Worm (Caenorhabditis elegans) whole organism, mixed stage, embryonic: ENCODE data around the gene F57F4.2.

ENCODE experiments used
- M03D4.4 ChIP-seq: sonication (generic microtip); optimal IDR thresholded peaks from 2 replicates; lab custom pipeline; 2017; ENCODE audit warnings: mild to moderate bottlenecking, missing genetic modification characterization, missing compliant biosample characterization
- bed-3 ChIP-seq: fragments of 200-800 bp; sonication (Bioruptor generic); optimal IDR thresholded peaks from 3 replicates; lab custom pipeline; 2018; ENCODE audit warnings: mild to moderate bottlenecking, missing genetic modification characterization, moderate library complexity, missing compliant biosample characterization
- blmp-1 ChIP-seq: fragments of 150-350 bp; optimal IDR thresholded peaks from 2 replicates; lab custom pipeline; 2014; ENCODE audit warnings: missing biosample characterization, missing genetic modification characterization
- ceh-39 ChIP-seq: fragments of 150-350 bp; optimal IDR thresholded peaks from 2 replicates; lab custom pipeline; 2014; ENCODE audit warnings: missing biosample characterization, missing genetic modification characterization
- ceh-43 ChIP-seq: fragments of 200-800 bp; sonication (Bioruptor generic); optimal IDR thresholded peaks from 2 replicates; lab custom pipeline; 2018; ENCODE audit warnings: mild to moderate bottlenecking, missing genetic modification characterization, moderate library complexity, missing compliant biosample characterization
- ces-1 ChIP-seq: fragments of 150-350 bp; optimal IDR thresholded peaks from 2 replicates; lab custom pipeline; 2014; ENCODE audit warnings: missing biosample characterization, missing genetic modification reagents, missing genetic modification characterization
- cnd-1 ChIP-seq: fragments of 200-800 bp; sonication (Bioruptor generic); optimal IDR thresholded peaks from 2 replicates; lab custom pipeline; 2018; ENCODE audit warnings: mild to moderate bottlenecking, missing genetic modification characterization, missing compliant biosample characterization
- drap-1 ChIP-seq: fragments of 200-800 bp; sonication (Bioruptor generic); optimal IDR thresholded peaks from 3 replicates; lab custom pipeline; 2018; ENCODE audit warnings: mild to moderate bottlenecking, missing genetic modification characterization, missing compliant biosample characterization
- elt-3 ChIP-seq: fragments of 150-350 bp; optimal IDR thresholded peaks from 2 replicates; lab custom pipeline; 2014; ENCODE audit warnings: missing biosample characterization, missing genetic modification characterization
- ham-2 ChIP-seq: fragments of 200-800 bp; sonication (Bioruptor generic); optimal IDR thresholded peaks from 2 replicates; lab custom pipeline; 2018; ENCODE audit warnings: mild to moderate bottlenecking, missing genetic modification characterization, missing compliant biosample characterization
- hlh-1 ChIP-seq: fragments of 150-350 bp; optimal IDR thresholded peaks from 2 replicates; lab custom pipeline; 2014; ENCODE audit warnings: missing biosample characterization, missing genetic modification reagents, missing genetic modification characterization
- lin-13 ChIP-seq: fragments of 150-350 bp; optimal IDR thresholded peaks from 2 replicates; lab custom pipeline; 2014; ENCODE audit warnings: missing biosample characterization, missing genetic modification characterization
- lin-32 ChIP-seq: fragments of 200-800 bp; sonication (Bioruptor generic); optimal IDR thresholded peaks from 2 replicates; lab custom pipeline; 2018; ENCODE audit warnings: mild to moderate bottlenecking, missing genetic modification characterization, missing compliant biosample characterization
- lsy-2 ChIP-seq: fragments of 150-350 bp; optimal IDR thresholded peaks from 2 replicates; lab custom pipeline; 2014; ENCODE audit warnings: missing biosample characterization, missing genetic modification characterization
- mab-5 ChIP-seq: fragments of 150-350 bp; optimal IDR thresholded peaks from 2 replicates; lab custom pipeline; 2014; ENCODE audit warnings: missing biosample characterization, missing genetic modification characterization
- mep-1 ChIP-seq: fragments of 150-350 bp; optimal IDR thresholded peaks from 2 replicates; lab custom pipeline; 2017; ENCODE audit warnings: missing biosample characterization, missing genetic modification reagents, missing genetic modification characterization, inconsistent platforms
- nhr-12 ChIP-seq: fragments of 150-350 bp; optimal IDR thresholded peaks from 2 replicates; lab custom pipeline; 2014; ENCODE audit warnings: missing biosample characterization, missing genetic modification characterization
- nhr-237 ChIP-seq: fragments of 150-350 bp; optimal IDR thresholded peaks from 2 replicates; lab custom pipeline; 2014; ENCODE audit warnings: missing biosample characterization, missing genetic modification characterization
- nhr-28 ChIP-seq: fragments of 150-350 bp; optimal IDR thresholded peaks from 2 replicates; lab custom pipeline; 2014; ENCODE audit warnings: missing biosample characterization, missing genetic modification characterization
- nhr-76 ChIP-seq: sonication (generic microtip); optimal IDR thresholded peaks from 2 replicates; lab custom pipeline; 2017; ENCODE audit warnings: missing biosample characterization, missing genetic modification characterization
- pha-4 ChIP-seq: fragments of 150-350 bp; optimal IDR thresholded peaks from 2 replicates; lab custom pipeline; 2018; ENCODE audit warnings: missing biosample characterization, missing genetic modification reagents, missing genetic modification characterization
- sem-2 ChIP-seq: fragments of 200-800 bp; sonication (Bioruptor generic); optimal IDR thresholded peaks from 2 replicates; lab custom pipeline; 2018; ENCODE audit warnings: mild to moderate bottlenecking, missing genetic modification characterization, missing compliant biosample characterization
- unc-120 ChIP-seq: sonication (generic microtip); optimal IDR thresholded peaks from 2 replicates; lab custom pipeline; 2017; ENCODE audit warnings: missing genetic modification characterization, missing compliant biosample characterization; ENCODE audit not compliant: poor library complexity, severe bottlenecking
- unc-39 ChIP-seq: fragments of 150-350 bp; optimal IDR thresholded peaks from 2 replicates; lab custom pipeline; 2014; ENCODE audit warnings: missing biosample characterization, missing genetic modification characterization
- unc-62 ChIP-seq: fragments of 150-350 bp; optimal IDR thresholded peaks from 2 replicates; lab custom pipeline; 2014; ENCODE audit warnings: missing biosample characterization, missing genetic modification reagents, missing genetic modification characterization
- zip-8 ChIP-seq: fragments of 150-350 bp; optimal IDR thresholded peaks from 2 replicates; lab custom pipeline; 2014; ENCODE audit warnings: missing biosample characterization, missing genetic modification characterization
- ztf-11 ChIP-seq: fragments of 150-350 bp; optimal IDR thresholded peaks from 2 replicates; lab custom pipeline; 2014; ENCODE audit warnings: missing biosample characterization, missing genetic modification characterization

Gene F57F4.2

DNA sequence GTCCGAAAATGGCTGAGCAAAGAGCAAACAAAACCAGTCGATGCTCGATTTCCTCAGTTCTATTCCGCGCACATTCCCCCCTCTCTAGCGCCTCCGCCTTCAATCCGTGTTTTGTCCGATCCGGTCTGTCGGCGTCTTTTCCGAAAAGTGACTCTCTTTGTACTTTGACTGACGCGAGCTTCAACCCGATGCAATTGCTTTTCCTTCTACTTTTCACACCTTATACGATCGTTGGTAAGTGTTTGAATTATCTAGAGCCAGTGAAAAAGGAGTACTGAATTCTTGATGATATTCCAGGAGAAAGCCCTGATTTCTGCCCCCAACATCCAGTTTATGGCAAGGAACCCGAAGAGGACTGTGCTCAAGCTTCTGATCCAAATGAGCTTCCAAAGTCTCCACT, 25.5 kb upstream of the F57F4.2 start, which contains the start of gene cht-6:
cht-6 (plus strand) TSS at position 9 of the 400 bp plus-strand sequence.
- TF ChIP-seq blmp-1 (tag; lab: Kevin White, UChicago) (no peak), nhr-76 (tag; lab: Kevin White, UChicago) (no peak), cnd-1 (tag; lab: Kevin White, UChicago) (no peak), nhr-237 (tag; lab: Kevin White, UChicago) (no peak), unc-120 (tag; lab: Kevin White, UChicago) (no peak), ceh-39 (tag; lab: Kevin White, UChicago) (no peak), nhr-28 (tag; lab: Kevin White, UChicago) (no peak), mep-1 (tag; lab: Kevin White, UChicago) (no peak), unc-62 (no peak), bed-3 (no peak), mab-5 (tag; lab: Kevin White, UChicago) (no peak), lin-32 (GFP tag; lab: Kevin White, UChicago) (no peak), zip-8 (tag; lab: Kevin White, UChicago) (no peak)

ce11 chrV:6414469-6414868, 24.9 kb upstream of the F57F4.2 start:
- TF ChIP-seq lsy-2 (tag; lab: Kevin White, UChicago) (no peak), nhr-237 (tag; lab: Kevin White, UChicago) (no peak), drap-1 (no peak), lin-32 (GFP tag; lab: Kevin White, UChicago) (no peak), ham-2 (no peak), elt-3 (tag; lab: Kevin White, UChicago) (no peak), mep-1 (tag; lab: Kevin White, UChicago) (no peak), bed-3 (no peak), ces-1 (GFP tag; lab: Kevin White, UChicago) (no peak), unc-120 (tag; lab: Kevin White, UChicago) (no peak), nhr-12 (tag; lab: Kevin White, UChicago) (no peak), pha-4 (tag; lab: Kevin White, UChicago) (no peak), nhr-28 (tag; lab: Kevin White, UChicago) (no peak)

DNA sequence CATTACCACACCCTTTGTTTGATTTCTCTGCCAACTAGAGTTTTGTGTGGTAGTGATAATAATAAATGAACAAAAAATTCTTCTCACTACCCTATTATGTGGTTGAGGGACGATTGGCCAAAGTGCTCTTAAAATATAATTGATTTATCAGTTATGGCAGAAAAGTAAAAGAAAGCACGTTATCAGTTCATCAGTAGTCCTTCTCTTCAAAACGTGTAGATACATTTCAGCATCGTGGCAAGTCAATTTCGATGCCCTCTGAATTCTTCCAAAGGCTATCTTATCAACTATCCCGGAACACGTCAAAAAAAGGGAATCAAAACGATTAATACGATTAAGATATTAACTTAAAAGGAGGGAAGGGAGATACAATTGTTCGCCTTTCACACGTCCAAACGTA, 23.5 kb upstream of the F57F4.2 start:
- TF ChIP-seq sem-2, result no peak
- no peak for TF ChIP-seq ham-2
- no peak for TF ChIP-seq nhr-237 (tag; lab: Kevin White, UChicago)
- no peak for TF ChIP-seq blmp-1 (tag; lab: Kevin White, UChicago)
- no peak for TF ChIP-seq ceh-43 (GFP tag; lab: Kevin White, UChicago)
- TF ChIP-seq pha-4 (tag; lab: Kevin White, UChicago), result no peak
- no peak for TF ChIP-seq ztf-11 (tag; lab: Kevin White, UChicago)
- TF ChIP-seq lin-13 (tag; lab: Kevin White, UChicago), result no peak
- no peak for TF ChIP-seq hlh-1
- TF ChIP-seq mep-1 (tag; lab: Kevin White, UChicago), result no peak

DNA sequence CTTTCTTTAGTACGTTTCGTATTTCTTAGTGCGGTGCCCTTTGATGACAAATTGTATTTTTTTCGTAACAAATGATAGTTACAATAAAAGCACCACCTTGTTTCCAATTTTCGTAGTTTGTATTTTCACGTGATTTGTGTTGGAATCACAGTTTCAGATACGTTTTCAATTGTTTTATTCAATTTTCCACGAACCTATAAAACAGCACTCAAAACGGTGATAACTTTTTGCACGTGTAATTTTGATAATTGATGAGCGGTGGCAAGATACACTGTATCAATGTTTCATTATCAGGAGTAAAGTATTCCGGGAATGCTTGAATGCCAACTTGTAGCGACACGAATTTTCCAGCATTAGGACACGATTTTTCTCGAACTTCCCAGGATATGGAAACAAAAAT, 21.6 kb upstream of the F57F4.2 start:
- TF ChIP-seq unc-62 (no peak), unc-39 (tag; lab: Kevin White, UChicago) (no peak), M03D4.4 (no peak), nhr-237 (tag; lab: Kevin White, UChicago) (no peak), lin-13 (tag; lab: Kevin White, UChicago) (no peak), nhr-76 (tag; lab: Kevin White, UChicago) (no peak)
- TF ChIP-seq, all 35 proteins: peak for 0

DNA sequence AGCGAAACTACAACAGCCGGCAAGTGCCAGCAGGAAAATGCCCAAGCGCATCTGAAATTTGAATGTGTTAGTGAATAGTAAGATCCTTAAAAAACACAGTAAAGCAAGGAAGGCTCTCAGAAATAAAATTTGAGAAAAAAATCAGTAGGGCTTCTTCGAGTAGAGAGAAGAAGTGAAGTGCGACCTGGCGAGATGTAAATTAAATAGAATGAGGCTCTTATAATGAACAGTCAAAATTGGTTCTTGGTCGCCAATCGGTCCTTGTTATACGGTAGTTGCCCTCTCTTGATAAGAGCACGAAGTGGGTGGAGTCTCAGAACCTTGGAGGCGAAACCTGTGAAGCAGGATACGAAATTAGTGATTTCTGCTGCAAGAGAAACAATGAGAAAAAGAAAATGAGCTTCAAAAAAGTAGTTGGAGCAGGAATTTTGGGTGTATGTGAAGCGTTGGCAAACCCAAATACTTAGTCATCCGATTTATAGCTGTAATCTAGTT, 19.2 kb upstream of the F57F4.2 start, which contains the start of gene bcf-1:
bcf-1 (minus strand) TSS at position 51 of the 495 bp plus-strand sequence.
- TF ChIP-seq ceh-43 (GFP tag; lab: Kevin White, UChicago) (no peak), lsy-2 (tag; lab: Kevin White, UChicago) (no peak)

ce11 chrV:6407587-6407986, 18.1 kb upstream of the F57F4.2 start:
- TF ChIP-seq sem-2 (no peak), zip-8 (tag; lab: Kevin White, UChicago) (no peak), drap-1 (no peak), ham-2 (no peak), elt-3 (tag; lab: Kevin White, UChicago) (no peak)
